Worm (Caenorhabditis elegans): Measurements from ENCODE around the gene pigx-1.

DNA sequence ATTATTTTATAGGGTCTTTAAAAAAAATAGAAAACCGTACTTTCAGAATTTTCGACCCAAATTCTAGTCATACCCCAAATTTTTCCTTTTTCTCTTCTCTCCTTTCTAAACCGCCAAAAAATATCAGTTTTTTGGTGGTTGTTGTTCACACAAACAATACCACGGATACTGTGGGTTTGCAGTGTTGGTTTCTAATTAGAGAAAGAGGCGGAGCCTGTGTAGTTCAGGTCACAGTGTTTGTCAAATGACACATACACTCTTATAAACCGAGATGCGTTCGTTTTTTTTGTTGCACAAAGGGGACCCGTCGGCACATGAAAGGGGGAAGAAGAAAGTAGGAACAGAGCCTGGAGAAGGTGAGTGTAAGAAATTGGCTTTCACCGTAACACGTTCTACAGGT is 24.7 kb downstream of the pigx-1 start, which contains the start of gene lim-6:
- no peak for TF ChIP-seq sox-4 (tag; optimal IDR thresholded peaks at IDR 0.05)
- TF ChIP-seq nfya-1 (tag; optimal IDR thresholded peaks at IDR 0.05), result no peak
- TF ChIP-seq unc-55 (GFP tag; optimal IDR thresholded peaks at IDR 0.05), result no peak
- no peak for TF ChIP-seq fkh-10 (GFP tag; optimal IDR thresholded peaks at IDR 0.05)
- TF ChIP-seq madf-2 (tag; optimal IDR thresholded peaks at IDR 0.05), result no peak
- TF ChIP-seq nhr-11 (tag; optimal IDR thresholded peaks at IDR 0.05), result no peak
- no peak for TF ChIP-seq ceh-6 (GFP tag; optimal IDR thresholded peaks at IDR 0.05)
- TF ChIP-seq ets-4 (tag; optimal IDR thresholded peaks at IDR 0.05), result no peak
- no peak for TF ChIP-seq ama-1 (optimal IDR thresholded peaks at IDR 0.05)
